Worm (Caenorhabditis elegans): Measurements from ENCODE around the gene npr-37.

Gene npr-37

ce11 chrIV:419674-420073, 61.3 kb downstream of the npr-37 start, which contains the start of gene eri-1 (continued):
- TF ChIP-seq unc-130 (GFP tag; optimal IDR thresholded peaks at IDR 0.05) (peak; percentile 35), D2030.7 (GFP tag; IDR thresholded peaks at IDR 0.05) (0 out of 2 replicates have a peak, but pooled peaks have one; percentile 32), F10E7.11 (tag; optimal IDR thresholded peaks at IDR 0.05) (peak; percentile 16), nfya-1 (tag; optimal IDR thresholded peaks at IDR 0.05; ENCODE audit: borderline replicate concordance, insufficient read depth) (no peak)

Measured in whole organism, young adult.